Fruit fly (Drosophila melanogaster) S2 (cell line): ENCODE data around the gene Ir67c.

ENCODE experiments used
- CG8478 ChIP-seq: fragments of >200 bp; optimal IDR thresholded peaks from 2 replicates; lab custom pipeline; 2018
- CTCF ChIP-seq, 2 experiments: fragments of >200 bp; optimal IDR thresholded peaks; 2 replicates each; lab custom pipeline; 2018

dm6 chr3L:10392049-10392448, 41.9 kb downstream of the Ir67c start:
- TF ChIP-seq CG8478 (lab: Kevin White, UChicago) = no peak
- TF ChIP-seq CTCF (optimal IDR thresholded peaks at IDR 0.05; lab: Kevin White, UChicago) = no peak
